Worm (Caenorhabditis elegans) whole organism, young adult: ENCODE measurements around the gene EEED8.3.

ENCODE experiments used
- C06A6.2 ChIP-seq: fragments of 200-800 bp; sonication (Bioruptor generic); conservative IDR thresholded peaks from 2 replicates; pipeline ENCODE4 v1.3.6; 2022; ENCODE audit warnings: missing genetic modification characterization, missing compliant biosample characterization
- D2030.7 ChIP-seq: fragments of 200-800 bp; sonication (Bioruptor generic); IDR thresholded peaks from 2 replicates; pipeline ENCODE4 v1.3.6; 2022; ENCODE audit warnings: missing genetic modification reagents, missing genetic modification characterization, missing compliant biosample characterization
- F10E7.11 ChIP-seq: sonication (generic microtip); optimal IDR thresholded peaks from 2 replicates; lab custom pipeline; 2017; ENCODE audit warnings: mild to moderate bottlenecking, missing genetic modification characterization, moderate library complexity, missing compliant biosample characterization
- F33H1.4 ChIP-seq: fragments of 200-800 bp; sonication (Bioruptor generic); IDR thresholded peaks from 2 replicates; pipeline ENCODE4 v1.3.6; 2022; ENCODE audit warnings: missing genetic modification reagents, missing genetic modification characterization, missing compliant biosample characterization
- F57A8.1 ChIP-seq: fragments of 200-800 bp; sonication (Bioruptor generic); optimal IDR thresholded peaks from 2 replicates; lab custom pipeline; 2018; ENCODE audit warnings: mild to moderate bottlenecking, missing genetic modification characterization, moderate library complexity, missing compliant biosample characterization
- Y53G8AR.9 ChIP-seq: fragments of 200-800 bp; sonication (Bioruptor generic); conservative IDR thresholded peaks from 2 replicates; pipeline ENCODE4 v1.3.6; 2022; ENCODE audit warnings: missing genetic modification reagents, missing genetic modification characterization, missing compliant biosample characterization
- Y79H2A.3 ChIP-seq: fragments of 200-800 bp; sonication (Bioruptor generic); conservative IDR thresholded peaks from 2 replicates; pipeline ENCODE4 v1.3.6; 2022; ENCODE audit warnings: missing genetic modification reagents, missing genetic modification characterization, missing compliant biosample characterization
- Y95B8A.8 ChIP-seq: fragments of 200-800 bp; sonication (Bioruptor generic); IDR thresholded peaks from 2 replicates; pipeline ENCODE4 v1.3.6; 2022; ENCODE audit warnings: missing genetic modification reagents, missing genetic modification characterization, missing compliant biosample characterization
- ama-1 ChIP-seq, 3 experiments: fragments of 150-350 bp in 1 of 3; sonication (generic microtip) in 2 of 3; optimal IDR thresholded peaks; 2 replicates each; lab custom pipeline; 2014 to 2018; ENCODE audit warnings: missing biosample characterization in 2 of 3, missing genetic modification characterization in 2 of 3, missing genetic modification reagents in 2 of 3
- aptf-2 ChIP-seq: fragments of 200-800 bp; sonication (Bioruptor generic); conservative IDR thresholded peaks from 2 replicates; pipeline ENCODE4 v1.3.6; 2022; ENCODE audit warnings: missing genetic modification reagents, missing genetic modification characterization, missing compliant biosample characterization
- aptf-3 ChIP-seq: fragments of 200-800 bp; sonication (Bioruptor generic); IDR thresholded peaks from 2 replicates; pipeline ENCODE4 v1.3.6; 2022; ENCODE audit warnings: missing genetic modification characterization, missing compliant biosample characterization
- atf-7 ChIP-seq: sonication (generic microtip); optimal IDR thresholded peaks from 2 replicates; lab custom pipeline; 2017; ENCODE audit warnings: mild to moderate bottlenecking, missing genetic modification characterization, missing compliant biosample characterization
- athp-1 ChIP-seq: sonication (generic microtip); optimal IDR thresholded peaks from 2 replicates; lab custom pipeline; 2017; ENCODE audit warnings: mild to moderate bottlenecking, missing genetic modification characterization, missing compliant biosample characterization
- dpl-1 ChIP-seq: fragments of 150-350 bp; optimal IDR thresholded peaks from 2 replicates; lab custom pipeline; 2014; ENCODE audit warnings: missing biosample characterization, missing genetic modification reagents, missing genetic modification characterization
- egl-44 ChIP-seq: fragments of 200-800 bp; sonication (Bioruptor generic); IDR thresholded peaks from 2 replicates; pipeline ENCODE4 v1.3.6; 2022; ENCODE audit warnings: missing genetic modification reagents, missing genetic modification characterization, missing compliant biosample characterization
- egrh-3 ChIP-seq: fragments of 200-800 bp; sonication (Bioruptor generic); IDR thresholded peaks from 2 replicates; pipeline ENCODE4 v1.3.6; 2022; ENCODE audit warnings: missing genetic modification reagents, missing genetic modification characterization, missing compliant biosample characterization
- hlh-26 ChIP-seq: fragments of 200-800 bp; sonication (Bioruptor generic); conservative IDR thresholded peaks from 2 replicates; pipeline ENCODE4 v1.3.6; 2022; ENCODE audit warnings: missing genetic modification reagents, missing genetic modification characterization, missing compliant biosample characterization
- hrde-1 ChIP-seq: sonication (generic microtip); optimal IDR thresholded peaks from 2 replicates; lab custom pipeline; 2016; ENCODE audit warnings: missing genetic modification characterization, mild to moderate bottlenecking, missing compliant biosample characterization, moderate library complexity, missing genotype, missing genetic modification reagents, borderline replicate concordance
- let-526 ChIP-seq: fragments of 200-800 bp; sonication (Bioruptor generic); IDR thresholded peaks from 2 replicates; pipeline ENCODE4 v1.3.6; 2022; ENCODE audit warnings: missing genetic modification reagents, missing genetic modification characterization, missing compliant biosample characterization
- let-607 ChIP-seq, 2 experiments: fragments of 200-800 bp in 1 of 2; sonication (Bioruptor generic) in 1 of 2; sonication (generic microtip) in 1 of 2; optimal IDR thresholded peaks; 2 replicates each; lab custom pipeline; 2016 to 2018; ENCODE audit warnings: mild to moderate bottlenecking in 2 of 2, missing compliant biosample characterization in 2 of 2, missing genetic modification characterization in 2 of 2, moderate library complexity in 2 of 2, missing genotype in 1 of 2
- lsl-1 ChIP-seq: fragments of 200-800 bp; sonication (Bioruptor generic); optimal IDR thresholded peaks from 2 replicates; lab custom pipeline; 2018; ENCODE audit warnings: mild to moderate bottlenecking, missing genetic modification characterization, moderate library complexity, missing compliant biosample characterization
- madf-10 ChIP-seq: sonication (generic microtip); optimal IDR thresholded peaks from 2 replicates; lab custom pipeline; 2016; ENCODE audit warnings: mild to moderate bottlenecking, missing genetic modification characterization, missing compliant biosample characterization
- nfya-1 ChIP-seq: sonication (generic microtip); optimal IDR thresholded peaks from 2 replicates; lab custom pipeline; 2017; ENCODE audit warnings: antibody characterized with exemption, missing compliant biosample characterization, missing genetic modification characterization, borderline replicate concordance; ENCODE audit not compliant: insufficient read depth
- rcor-1 ChIP-seq: fragments of 200-800 bp; sonication (Bioruptor generic); IDR thresholded peaks from 2 replicates; pipeline ENCODE4 v1.3.6; 2022; ENCODE audit warnings: missing genetic modification reagents, missing genetic modification characterization, missing compliant biosample characterization
- rec-8 ChIP-seq, 2 experiments: sonication (generic microtip); optimal IDR thresholded peaks; 2 replicates each; lab custom pipeline; 2016; ENCODE audit warnings: mild to moderate bottlenecking in 2 of 2, missing genetic modification characterization in 2 of 2, missing genetic modification reagents in 2 of 2, missing genotype in 2 of 2, missing biosample characterization in 1 of 2, missing compliant biosample characterization in 1 of 2, moderate library complexity in 1 of 2
- sdz-38 ChIP-seq: sonication (generic microtip); optimal IDR thresholded peaks from 2 replicates; lab custom pipeline; 2016; ENCODE audit warnings: missing genotype, missing genetic modification characterization, missing compliant biosample characterization
- snpc-3.4 ChIP-seq: sonication (generic microtip); optimal IDR thresholded peaks from 2 replicates; lab custom pipeline; 2017; ENCODE audit warnings: missing genetic modification characterization, mild to moderate bottlenecking, missing compliant biosample characterization, antibody characterized with exemption, moderate library complexity, missing genotype, missing genetic modification reagents
- somi-1 ChIP-seq: fragments of 200-800 bp; sonication (Bioruptor generic); optimal IDR thresholded peaks from 2 replicates; lab custom pipeline; 2018; ENCODE audit warnings: mild to moderate bottlenecking, missing genetic modification characterization, missing compliant biosample characterization
- unc-130 ChIP-seq: sonication (generic microtip); optimal IDR thresholded peaks from 2 replicates; lab custom pipeline; 2016; ENCODE audit warnings: missing genetic modification reagents, missing genetic modification characterization, missing compliant biosample characterization
- unc-62 ChIP-seq: fragments of 150-350 bp; optimal IDR thresholded peaks from 2 replicates; lab custom pipeline; 2014; ENCODE audit warnings: missing biosample characterization, missing genetic modification reagents, missing genetic modification characterization
- zfh-2 ChIP-seq: fragments of 200-800 bp; sonication (Bioruptor generic); conservative IDR thresholded peaks from 2 replicates; pipeline ENCODE4 v1.3.6; 2022; ENCODE audit warnings: missing genetic modification reagents, missing genetic modification characterization, missing compliant biosample characterization
- zim-3 ChIP-seq: sonication (generic microtip); optimal IDR thresholded peaks from 2 replicates; lab custom pipeline; 2017; ENCODE audit warnings: mild to moderate bottlenecking, missing genetic modification characterization, moderate library complexity, missing compliant biosample characterization
- ztf-22 ChIP-seq: fragments of 200-800 bp; sonication (Bioruptor generic); optimal IDR thresholded peaks from 2 replicates; lab custom pipeline; 2018; ENCODE audit warnings: mild to moderate bottlenecking, missing genetic modification characterization, moderate library complexity, missing compliant biosample characterization
- ztf-28 ChIP-seq: fragments of 200-800 bp; sonication (Bioruptor generic); IDR thresholded peaks from 2 replicates; pipeline ENCODE4 v1.3.6; 2022; ENCODE audit warnings: missing genetic modification reagents, missing genetic modification characterization, missing compliant biosample characterization
- ztf-6 ChIP-seq: fragments of 200-800 bp; sonication (Bioruptor generic); IDR thresholded peaks from 2 replicates; pipeline ENCODE4 v1.3.6; 2022; ENCODE audit warnings: missing genetic modification reagents, missing genetic modification characterization, missing compliant biosample characterization

EEED8.3 gene

ce11 chrII:5416204-5416764 is 2.2 kb downstream of the EEED8.3 start, which contains the start of gene EEED8.2:
Gene EEED8.2 (plus strand): TSS chrII:5416714.
- TF ChIP-seq let-526 (GFP tag; lab: Robert Waterston, UW) (no peak), madf-10 (tag; lab: Kevin White, UChicago) (no peak), unc-130 (no peak), rcor-1 (no peak), F33H1.4 (GFP tag; lab: Robert Waterston, UW) (no peak), F10E7.11 (tag; lab: Kevin White, UChicago) (no peak), Y79H2A.3 (GFP tag; lab: Robert Waterston, UW) (no peak), ama-1 (optimal IDR thresholded peaks at IDR 0.05; lab: Kevin White, UChicago) (no peak), ama-1 (GFP tag; optimal IDR thresholded peaks at IDR 0.05; lab: Kevin White, UChicago) (no peak), F57A8.1 (GFP tag; lab: Kevin White, UChicago) (no peak), somi-1 (no peak), aptf-2 (no peak), egrh-3 (GFP tag; lab: Robert Waterston, UW) (no peak), ztf-28 (GFP tag; lab: Robert Waterston, UW) (no peak), D2030.7 (no peak), ztf-6 (no peak), zfh-2 (GFP tag; lab: Robert Waterston, UW) (no peak), egl-44 (GFP tag; lab: Robert Waterston, UW) (no peak), athp-1 (tag; lab: Kevin White, UChicago) (no peak), ztf-22 (GFP tag; lab: Kevin White, UChicago) (no peak), Y95B8A.8 (no peak)
- TF ChIP-seq, all 124 proteins: peak for 0

ce11 chrII:5417905-5418304 is 3.8 kb downstream of the EEED8.3 start:
- TF ChIP-seq aptf-3 (GFP tag; lab: Robert Waterston, UW) = no peak
- no peak for TF ChIP-seq zim-3 (tag; lab: Kevin White, UChicago)
- TF ChIP-seq C06A6.2 (GFP tag; lab: Robert Waterston, UW) = no peak
- TF ChIP-seq rec-8 (tag; optimal IDR thresholded peaks at IDR 0.05; lab: Kevin White, UChicago) = no peak
- TF ChIP-seq dpl-1 (GFP tag; lab: Kevin White, UChicago) = no peak
- TF ChIP-seq hlh-26 (GFP tag; lab: Robert Waterston, UW) = no peak
- TF ChIP-seq hrde-1 = no peak
- TF ChIP-seq atf-7 (tag; lab: Kevin White, UChicago) = no peak
- no peak for TF ChIP-seq sdz-38 (tag; lab: Kevin White, UChicago)
- no peak for TF ChIP-seq unc-62 (GFP tag; lab: Kevin White, UChicago)
- TF ChIP-seq lsl-1 (GFP tag; lab: Kevin White, UChicago) = no peak
- no peak for TF ChIP-seq Y53G8AR.9 (GFP tag; lab: Robert Waterston, UW)
- no peak for TF ChIP-seq nfya-1 (tag; lab: Kevin White, UChicago)
- no peak for TF ChIP-seq unc-130
- no peak for TF ChIP-seq snpc-3.4 (tag; lab: Kevin White, UChicago)

ce11 chrII:5418317-5418716 is 4.2 kb downstream of the EEED8.3 start:
- no peak for TF ChIP-seq let-607 (tag; optimal IDR thresholded peaks at IDR 0.05; lab: Kevin White, UChicago)
